Worm (Caenorhabditis elegans): ENCODE measurements around the gene srv-10.

srv-10 gene

DNA sequence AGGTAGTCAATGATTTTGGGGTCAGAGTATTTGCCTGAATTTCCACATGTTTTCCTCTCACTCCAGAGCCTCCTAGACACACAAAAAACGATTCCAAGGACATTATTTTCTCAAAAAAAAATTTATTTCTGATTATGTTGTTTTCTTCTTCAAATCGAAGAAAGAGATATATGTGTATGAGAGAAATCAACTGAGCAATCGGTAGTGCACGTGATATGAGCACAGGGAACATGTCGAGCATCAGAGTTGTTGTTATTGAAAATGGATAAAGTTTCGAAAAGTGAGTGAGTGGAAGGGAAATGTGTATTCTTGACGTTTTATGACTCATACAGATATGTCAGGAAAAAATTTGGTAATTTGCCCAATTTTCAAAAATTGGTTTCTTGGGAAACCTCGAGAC lies 48.4 kb downstream of the srv-10 start:
- no peak for TF ChIP-seq ztf-1 (GFP tag; conservative IDR thresholded peaks at IDR 0.05)
- TF ChIP-seq ceh-82 (tag; optimal IDR thresholded peaks at IDR 0.05) = no peak
- TF ChIP-seq sma-9 (GFP tag; optimal IDR thresholded peaks at IDR 0.05) = peak; percentile 19
- no peak for TF ChIP-seq sma-9 (tag; optimal IDR thresholded peaks at IDR 0.05)
- peak; percentile 10 for TF ChIP-seq nhr-129 (tag; optimal IDR thresholded peaks at IDR 0.05)
- TF ChIP-seq unc-39 (tag; optimal IDR thresholded peaks at IDR 0.05) = no peak
- TF ChIP-seq ama-1 (optimal IDR thresholded peaks at IDR 0.05) = no peak
- TF ChIP-seq nhr-23 (tag; optimal IDR thresholded peaks at IDR 0.05) = no peak
- TF ChIP-seq lsy-2 (tag; optimal IDR thresholded peaks at IDR 0.05) = no peak
- TF ChIP-seq C34F6.9 (tag; optimal IDR thresholded peaks at IDR 0.05) = peak; percentile 25

- TF ChIP-seq elt-1 (tag; optimal IDR thresholded peaks at IDR 0.05) (no peak), mab-5 (tag; optimal IDR thresholded peaks at IDR 0.05) (peak; percentile 8), ztf-4 (tag; optimal IDR thresholded peaks at IDR 0.05) (no peak), nhr-21 (tag; optimal IDR thresholded peaks at IDR 0.05) (no peak), lsy-2 (tag; optimal IDR thresholded peaks at IDR 0.05) (peak in 1 of 2 experiments; percentile 27), nhr-129 (tag; optimal IDR thresholded peaks at IDR 0.05) (peak; percentile 62)
Measured at ce11 chrV:13473467-13473866, 49.8 kb downstream of the srv-10 start, which contains the start of gene T10G3.1. T10G3.1 (minus strand) TSS chrV:13473679.

Data from whole organism, L2 larva.